Fruit fly (Drosophila melanogaster) whole organism, embryonic: Measurements from ENCODE around the gene RNF220.

Experiments used
- Antp ChIP-seq: fragments of 200-800 bp; sonication (Bioruptor generic); optimal IDR thresholded peaks from 3 replicates; lab custom pipeline; 2016; ENCODE audit warnings: missing biosample characterization, missing genetic modification characterization
- CG1024 ChIP-seq: fragments of 200-800 bp; sonication (Bioruptor generic); IDR thresholded peaks from 2 replicates; pipeline ENCODE4 v1.3.6; 2022; ENCODE audit warnings: missing biosample characterization, missing genetic modification characterization
- CG10462 ChIP-seq: fragments of 200-800 bp; sonication (Bioruptor generic); optimal IDR thresholded peaks from 2 replicates; lab custom pipeline; 2016; ENCODE audit warnings: missing biosample characterization, missing genetic modification characterization
- CG11695 ChIP-seq: fragments of 200-800 bp; sonication (Bioruptor generic); IDR thresholded peaks from 3 replicates; pipeline ENCODE4 v1.3.6; 2022; ENCODE audit warnings: missing biosample characterization, missing genetic modification characterization
- CG12219 ChIP-seq: fragments of 200-800 bp; sonication (Bioruptor generic); optimal IDR thresholded peaks from 3 replicates; lab custom pipeline; 2018; ENCODE audit warnings: missing biosample characterization, mild to moderate bottlenecking, missing genetic modification characterization
- CG12299 ChIP-seq: fragments of 200-800 bp; sonication (Bioruptor generic); optimal IDR thresholded peaks from 2 replicates; lab custom pipeline; 2018; ENCODE audit warnings: missing biosample characterization, mild to moderate bottlenecking, missing genetic modification characterization
- CG14667 ChIP-seq: fragments of 200-800 bp; sonication (Bioruptor generic); IDR thresholded peaks from 2 replicates; pipeline ENCODE4 v1.3.6; 2022; ENCODE audit warnings: missing biosample characterization, missing genetic modification characterization
- CG16863 ChIP-seq: fragments of 200-800 bp; sonication (Bioruptor generic); optimal IDR thresholded peaks from 3 replicates; lab custom pipeline; 2016; ENCODE audit warnings: missing biosample characterization, missing genetic modification characterization
- CG17359 ChIP-seq: fragments of 200-800 bp; sonication (Bioruptor generic); optimal IDR thresholded peaks from 3 replicates; lab custom pipeline; 2018; ENCODE audit warnings: missing biosample characterization, mild to moderate bottlenecking, missing genetic modification characterization, moderate library complexity
- CG1832 ChIP-seq: fragments of 200-800 bp; sonication (Bioruptor generic); optimal IDR thresholded peaks from 2 replicates; lab custom pipeline; 2017; ENCODE audit warnings: missing biosample characterization, mild to moderate bottlenecking, missing genetic modification characterization, inconsistent platforms
- CG4707 ChIP-seq: fragments of 200-800 bp; sonication (Bioruptor generic); optimal IDR thresholded peaks from 2 replicates; lab custom pipeline; 2018; ENCODE audit warnings: missing biosample characterization, mild to moderate bottlenecking, missing genetic modification characterization, moderate library complexity
- CG7556 ChIP-seq: fragments of 200-800 bp; sonication (Bioruptor generic); optimal IDR thresholded peaks from 2 replicates; lab custom pipeline; 2017; ENCODE audit warnings: missing biosample characterization, mild to moderate bottlenecking, missing genetic modification characterization
- CG8089 ChIP-seq: fragments of 200-800 bp; sonication (Bioruptor generic); optimal IDR thresholded peaks from 3 replicates; lab custom pipeline; 2016; ENCODE audit warnings: missing biosample characterization, missing genetic modification characterization
- CG8765 ChIP-seq: fragments of 200-800 bp; sonication (Bioruptor generic); IDR thresholded peaks from 2 replicates; pipeline ENCODE4 v1.3.6; 2022; ENCODE audit warnings: missing biosample characterization, missing genetic modification characterization
- CG9609 ChIP-seq: fragments of 200-800 bp; sonication (Bioruptor generic); optimal IDR thresholded peaks from 3 replicates; lab custom pipeline; 2016; ENCODE audit warnings: missing biosample characterization, missing genetic modification characterization
- CG9932 ChIP-seq: fragments of 200-800 bp; sonication (Bioruptor generic); IDR thresholded peaks from 2 replicates; pipeline ENCODE4 v1.3.6; 2022; ENCODE audit warnings: missing biosample characterization, missing genetic modification characterization
- Dip2 ChIP-seq: fragments of 200-800 bp; sonication (Bioruptor generic); IDR thresholded peaks from 2 replicates; pipeline ENCODE4 v1.3.6; 2022; ENCODE audit warnings: missing biosample characterization, missing genetic modification characterization
- Doc3 ChIP-seq: fragments of 200-800 bp; sonication (Bioruptor generic); IDR thresholded peaks from 3 replicates; pipeline ENCODE4 v1.3.6; 2022; ENCODE audit warnings: missing biosample characterization, missing genetic modification characterization; ENCODE audit not compliant: partially characterized antibody
- Kr ChIP-seq: fragments of 200-800 bp; sonication (Bioruptor generic); optimal IDR thresholded peaks from 2 replicates; lab custom pipeline; 2017; ENCODE audit warnings: missing biosample characterization, mild to moderate bottlenecking, missing genetic modification characterization
- Mrtf ChIP-seq: fragments of 200-800 bp; sonication (Bioruptor generic); IDR thresholded peaks from 3 replicates; pipeline ENCODE4 v1.3.6; 2022; ENCODE audit warnings: missing biosample characterization, missing genetic modification characterization
- Myb ChIP-seq: fragments of 200-800 bp; sonication (Bioruptor generic); optimal IDR thresholded peaks from 2 replicates; lab custom pipeline; 2016; ENCODE audit warnings: missing biosample characterization, missing genetic modification characterization
- NC2α ChIP-seq: fragments of 200-800 bp; sonication (Bioruptor generic); optimal IDR thresholded peaks from 2 replicates; lab custom pipeline; 2016; ENCODE audit warnings: missing biosample characterization, missing genetic modification characterization
- Nf-YC ChIP-seq: fragments of 200-800 bp; optimal IDR thresholded peaks from 3 replicates; lab custom pipeline; 2019; ENCODE audit warnings: missing biosample characterization, mild to moderate bottlenecking, missing genetic modification characterization, moderate library complexity
- Rfx ChIP-seq: fragments of 200-800 bp; sonication (Bioruptor generic); IDR thresholded peaks from 2 replicates; pipeline ENCODE4 v1.3.6; 2022; ENCODE audit warnings: missing biosample characterization, missing genetic modification characterization
- Sry-δ ChIP-seq: fragments of 200-800 bp; sonication (Bioruptor generic); optimal IDR thresholded peaks from 2 replicates; lab custom pipeline; 2016; ENCODE audit warnings: missing biosample characterization, missing genetic modification characterization
- Stat92E ChIP-seq, 3 experiments: fragments of >200 bp in 2 of 3; fragments of 200-800 bp in 1 of 3; sonication (Bioruptor generic) in 1 of 3; optimal IDR thresholded peaks; 2 replicates each; lab custom pipeline; 2017 to 2019; ENCODE audit warnings: missing biosample characterization in 3 of 3, missing genetic modification characterization in 3 of 3, mild to moderate bottlenecking in 1 of 3, moderate library complexity in 1 of 3
- Trl ChIP-seq, 3 experiments: fragments of >200 bp in 2 of 3; fragments of 200-800 bp in 1 of 3; sonication (Bioruptor generic) in 1 of 3; optimal IDR thresholded peaks; 2 replicates in 1 of 3; 3 replicates in 2 of 3; lab custom pipeline; 2016 to 2017; ENCODE audit warnings: missing biosample characterization in 1 of 3, missing genetic modification characterization in 1 of 3
- Xbp1 ChIP-seq: fragments of 200-800 bp; sonication (Bioruptor generic); optimal IDR thresholded peaks from 3 replicates; lab custom pipeline; 2016; ENCODE audit warnings: missing biosample characterization, mild to moderate bottlenecking, missing genetic modification characterization
- ase ChIP-seq: fragments of 200-800 bp; sonication (Bioruptor generic); IDR thresholded peaks from 3 replicates; pipeline ENCODE4 v1.3.6; 2022; ENCODE audit warnings: missing biosample characterization, missing genetic modification characterization
- ato ChIP-seq: fragments of 200-800 bp; sonication (Bioruptor generic); IDR thresholded peaks from 2 replicates; pipeline ENCODE4 v1.3.6; 2022; ENCODE audit warnings: missing biosample characterization, missing genetic modification characterization; ENCODE audit not compliant: partially characterized antibody
- chif ChIP-seq, 2 experiments: fragments of 200-800 bp; sonication (Bioruptor generic); optimal IDR thresholded peaks; 3 replicates each; lab custom pipeline; 2016; ENCODE audit warnings: missing biosample characterization in 2 of 2, missing genetic modification characterization in 2 of 2
- emc ChIP-seq: fragments of 200-800 bp; sonication (Bioruptor generic); optimal IDR thresholded peaks from 2 replicates; lab custom pipeline; 2016; ENCODE audit warnings: missing biosample characterization, missing genetic modification characterization
- fd64A ChIP-seq: fragments of 200-800 bp; sonication (Bioruptor generic); optimal IDR thresholded peaks from 3 replicates; lab custom pipeline; 2018; ENCODE audit warnings: missing biosample characterization, mild to moderate bottlenecking, missing genetic modification characterization
- gcm2 ChIP-seq: fragments of 200-800 bp; sonication (Bioruptor generic); optimal IDR thresholded peaks from 2 replicates; lab custom pipeline; 2016; ENCODE audit warnings: missing biosample characterization, missing genetic modification characterization
- gfzf ChIP-seq: fragments of 200-800 bp; sonication (Bioruptor generic); optimal IDR thresholded peaks from 2 replicates; lab custom pipeline; 2016; ENCODE audit warnings: missing biosample characterization, mild to moderate bottlenecking, missing genetic modification characterization, moderate library complexity
- gro ChIP-seq: fragments of 200-800 bp; sonication (Bioruptor generic); optimal IDR thresholded peaks from 2 replicates; lab custom pipeline; 2016; ENCODE audit warnings: missing biosample characterization, missing genetic modification characterization
- hkb ChIP-seq, 2 experiments: fragments of 200-800 bp in 1 of 2; fragments of >200 bp in 1 of 2; sonication (Bioruptor generic) in 1 of 2; IDR thresholded peaks in 1 of 2; optimal IDR thresholded peaks in 1 of 2; 2 replicates each; pipeline versions ENCODE4 v1.3.6 to Lab custom; 2017 to 2022; ENCODE audit warnings: missing biosample characterization in 1 of 2, missing genetic modification characterization in 1 of 2
- kah ChIP-seq: fragments of 200-800 bp; sonication (Bioruptor generic); optimal IDR thresholded peaks from 2 replicates; lab custom pipeline; 2018; ENCODE audit warnings: missing biosample characterization, mild to moderate bottlenecking, missing genetic modification characterization
- lola ChIP-seq, 3 experiments: fragments of >200 bp in 2 of 3; fragments of 200-800 bp in 1 of 3; sonication (Bioruptor generic) in 1 of 3; optimal IDR thresholded peaks; 2 replicates each; lab custom pipeline; 2017 to 2019; ENCODE audit warnings: missing biosample characterization in 3 of 3, missing genetic modification characterization in 3 of 3, mild to moderate bottlenecking in 1 of 3, moderate library complexity in 1 of 3
- luna ChIP-seq: fragments of 200-800 bp; sonication (Bioruptor generic); optimal IDR thresholded peaks from 2 replicates; lab custom pipeline; 2016; ENCODE audit warnings: missing biosample characterization, missing genetic modification characterization
- org-1 ChIP-seq: fragments of 200-800 bp; sonication (Bioruptor generic); optimal IDR thresholded peaks from 2 replicates; lab custom pipeline; 2017; ENCODE audit warnings: missing biosample characterization, missing genetic modification characterization
- pfk ChIP-seq: fragments of 200-800 bp; sonication (Bioruptor generic); optimal IDR thresholded peaks from 2 replicates; lab custom pipeline; 2018; ENCODE audit warnings: missing biosample characterization, mild to moderate bottlenecking, missing genetic modification characterization, moderate library complexity
- repo ChIP-seq: fragments of 200-800 bp; sonication (Bioruptor generic); optimal IDR thresholded peaks from 2 replicates; lab custom pipeline; 2016; ENCODE audit warnings: missing biosample characterization, missing genetic modification characterization
- sc ChIP-seq, 3 experiments: fragments of >200 bp in 2 of 3; fragments of 200-800 bp in 1 of 3; sonication (Bioruptor generic) in 1 of 3; optimal IDR thresholded peaks; 2 replicates in 2 of 3; 3 replicates in 1 of 3; lab custom pipeline; 2017; ENCODE audit warnings: mild to moderate bottlenecking in 1 of 3, missing biosample characterization in 1 of 3, missing genetic modification characterization in 1 of 3, missing genetic modification reagents in 1 of 3
- sd ChIP-seq: fragments of 200-800 bp; sonication (Bioruptor generic); optimal IDR thresholded peaks from 3 replicates; lab custom pipeline; 2018; ENCODE audit warnings: missing biosample characterization, mild to moderate bottlenecking, missing genetic modification characterization, moderate library complexity
- stc ChIP-seq: fragments of 200-800 bp; sonication (Bioruptor generic); IDR thresholded peaks from 2 replicates; pipeline ENCODE4 v1.3.6; 2022; ENCODE audit warnings: missing biosample characterization, missing genetic modification characterization
- ttk ChIP-seq: fragments of 200-800 bp; sonication (Bioruptor generic); IDR thresholded peaks from 2 replicates; pipeline ENCODE4 v2.1.2; 2022; ENCODE audit warnings: missing biosample characterization, missing genetic modification characterization
- usp ChIP-seq: fragments of >200 bp; optimal IDR thresholded peaks from 2 replicates; lab custom pipeline; 2017; ENCODE audit warnings: missing biosample characterization, missing genetic modification characterization
- wor ChIP-seq: fragments of 200-800 bp; sonication (Bioruptor generic); IDR thresholded peaks from 2 replicates; pipeline ENCODE4 v1.3.6; 2022; ENCODE audit warnings: missing biosample characterization, missing genetic modification characterization

The RNF220 gene

DNA sequence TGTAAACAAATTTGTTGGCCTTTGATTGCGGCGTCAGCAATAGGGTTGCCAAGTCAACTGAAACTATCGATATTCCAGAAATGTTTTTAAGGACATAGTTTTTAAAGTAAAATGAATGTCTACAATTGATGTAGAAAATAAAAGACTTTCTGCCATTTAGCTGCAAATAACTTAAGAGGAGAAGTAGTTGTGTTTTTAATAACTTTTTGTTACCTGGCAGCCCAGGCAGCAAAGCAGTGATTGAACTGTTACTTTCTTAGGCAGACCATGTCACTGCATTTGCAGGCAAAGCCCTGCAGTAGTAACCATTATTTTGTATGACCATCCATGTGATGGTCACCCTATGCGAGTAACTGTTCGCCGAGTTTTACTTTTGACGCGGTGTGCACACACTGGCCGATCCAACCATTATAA is 24.3 kb upstream of the RNF220 start, which contains the start of the genes rumi, CG7029 and Usp12-46 (continued):
- peak; percentile 83 for TF ChIP-seq Doc3
- TF ChIP-seq CG4707 (GFP tag; lab: Kevin White, UChicago) = peak; percentile 67
- TF ChIP-seq hkb (optimal IDR thresholded peaks at IDR 0.05; lab: Kevin White, UChicago) = no peak
- peak; percentile 79 for TF ChIP-seq hkb (GFP tag; IDR thresholded peaks at IDR 0.05; lab: Robert Waterston, UW)
- peak in 1 of 3 experiments; percentile 18 for TF ChIP-seq Stat92E (GFP tag; optimal IDR thresholded peaks at IDR 0.05; lab: Kevin White, UChicago)
- peak; percentile 88 for TF ChIP-seq CG9932
- peak; percentile 38 for TF ChIP-seq pfk (GFP tag; lab: Kevin White, UChicago)
- TF ChIP-seq lola (GFP tag; optimal IDR thresholded peaks at IDR 0.05; lab: Kevin White, UChicago) = peak in 1 of 3 experiments; percentile 84
- TF ChIP-seq CG17359 (tag; lab: Kevin White, UChicago) = peak; percentile 84
- TF ChIP-seq gcm2 = peak; percentile 67
- TF ChIP-seq CG1832 (GFP tag; lab: Kevin White, UChicago) = no peak
- no peak for TF ChIP-seq sc (optimal IDR thresholded peaks at IDR 0.05; lab: Kevin White, UChicago)
- peak; percentile 69 for TF ChIP-seq sc (GFP tag; optimal IDR thresholded peaks at IDR 0.05; lab: Kevin White, UChicago)
- peak; percentile 92 for TF ChIP-seq Xbp1 (GFP tag; lab: Kevin White, UChicago)
- peak; percentile 87 to 93 for TF ChIP-seq chif (GFP tag; optimal IDR thresholded peaks at IDR 0.05; lab: Kevin White, UChicago)
- no peak for TF ChIP-seq fd64A (GFP tag; lab: Kevin White, UChicago)
- peak; percentile 76 for TF ChIP-seq emc
- TF ChIP-seq CG16863 (GFP tag; lab: Kevin White, UChicago) = peak; percentile 90
- peak; percentile 44 for TF ChIP-seq gfzf (GFP tag; lab: Kevin White, UChicago)
- no peak for TF ChIP-seq kah (GFP tag; lab: Kevin White, UChicago)
- TF ChIP-seq CG8765 = peak; percentile 82
- TF ChIP-seq NC2α (GFP tag; lab: Kevin White, UChicago) = peak; percentile 71
- TF ChIP-seq ttk = peak; percentile 76
- TF ChIP-seq luna (GFP tag; lab: Kevin White, UChicago) = peak; percentile 75
- TF ChIP-seq gro (GFP tag; lab: Kevin White, UChicago) = peak; percentile 91
- TF ChIP-seq org-1 (GFP tag; lab: Kevin White, UChicago) = peak; percentile 66
- peak; percentile 82 for TF ChIP-seq Sry-δ (GFP tag; lab: Kevin White, UChicago)
- peak; percentile 69 for TF ChIP-seq Mrtf
- TF ChIP-seq CG12299 (tag; lab: Kevin White, UChicago) = peak; percentile 79
- peak; percentile 93 for TF ChIP-seq Antp
- peak; percentile 59 for TF ChIP-seq wor
- no peak for TF ChIP-seq sd (tag; lab: Kevin White, UChicago)
- no peak for TF ChIP-seq Kr (GFP tag; lab: Kevin White, UChicago)
- TF ChIP-seq CG1024 (GFP tag; lab: Robert Waterston, UW) = peak; percentile 73
- TF ChIP-seq CG9609 = peak; percentile 87
- TF ChIP-seq CG7556 = peak; percentile 75
- peak; percentile 73; the same call in 2 of the 3 replicates for TF ChIP-seq CG11695 (GFP tag; lab: Robert Waterston, UW)
- TF ChIP-seq Rfx (GFP tag; lab: Robert Waterston, UW) = peak; percentile 89
- no peak for TF ChIP-seq Dip2 (GFP tag; lab: Robert Waterston, UW)
- TF ChIP-seq repo (GFP tag; lab: Kevin White, UChicago) = peak; percentile 88
- TF ChIP-seq Trl (optimal IDR thresholded peaks at IDR 0.05; lab: Kevin White, UChicago) = peak in 1 of 2 experiments; percentile 1
- peak; percentile 92 for TF ChIP-seq Trl (GFP tag; optimal IDR thresholded peaks at IDR 0.05; lab: Kevin White, UChicago)
- TF ChIP-seq CG10462 (GFP tag; lab: Kevin White, UChicago) = peak; percentile 73
- peak; percentile 67 for TF ChIP-seq ato (GFP tag; lab: Robert Waterston, UW)
- peak; percentile 81 for TF ChIP-seq ase (GFP tag; lab: Robert Waterston, UW)
- peak; percentile 79 for TF ChIP-seq CG12219
- TF ChIP-seq CG8089 (GFP tag; lab: Kevin White, UChicago) = peak; percentile 87
- TF ChIP-seq usp (GFP tag; lab: Kevin White, UChicago) = no peak
- peak; percentile 78 for TF ChIP-seq stc (GFP tag; lab: Robert Waterston, UW)
- peak; percentile 59; the same call in 1 of the 2 replicates for TF ChIP-seq CG14667 (GFP tag; lab: Robert Waterston, UW)
- TF ChIP-seq Myb = peak; percentile 80
- TF ChIP-seq Nf-YC (tag; lab: Kevin White, UChicago) = peak; percentile 74
